Worm (Caenorhabditis elegans) whole organism, young adult: ENCODE measurements around the gene Y73F4A.3.
A peak's percentile ranks its signal among the peaks of the same experiment; 100 is the strongest.

Experiments used
- B0035.1 ChIP-seq: sonication (generic microtip); optimal IDR thresholded peaks from 2 replicates; lab custom pipeline; 2016; ENCODE audit warnings: missing genetic modification characterization, mild to moderate bottlenecking, missing compliant biosample characterization, missing genotype, missing genetic modification reagents
- B0336.3 ChIP-seq: fragments of 200-800 bp; sonication (Bioruptor generic); IDR thresholded peaks from 2 replicates; pipeline ENCODE4 v1.3.6; 2022; ENCODE audit warnings: missing genetic modification characterization, missing compliant biosample characterization
- C17E4.6 ChIP-seq: fragments of 200-800 bp; sonication (Bioruptor generic); IDR thresholded peaks from 2 replicates; pipeline ENCODE4 v1.3.6; 2022; ENCODE audit warnings: missing genetic modification reagents, missing genetic modification characterization, missing compliant biosample characterization
- D2030.7 ChIP-seq: fragments of 200-800 bp; sonication (Bioruptor generic); IDR thresholded peaks from 2 replicates; pipeline ENCODE4 v1.3.6; 2022; ENCODE audit warnings: missing genetic modification reagents, missing genetic modification characterization, missing compliant biosample characterization
- F39B2.1 ChIP-seq: fragments of 200-800 bp; sonication (Bioruptor generic); IDR thresholded peaks from 2 replicates; pipeline ENCODE4 v1.3.6; 2022; ENCODE audit warnings: missing genetic modification reagents, missing genetic modification characterization, missing compliant biosample characterization
- K11D2.4 ChIP-seq: fragments of 200-800 bp; sonication (Bioruptor generic); IDR thresholded peaks from 2 replicates; pipeline ENCODE4 v1.3.6; 2022; ENCODE audit warnings: missing genetic modification reagents, missing genetic modification characterization, missing compliant biosample characterization
- Y56A3A.18 ChIP-seq: fragments of 200-800 bp; sonication (Bioruptor generic); IDR thresholded peaks from 2 replicates; pipeline ENCODE4 v1.3.6; 2022; ENCODE audit warnings: missing genetic modification reagents, missing genetic modification characterization, missing compliant biosample characterization
- ZK185.1 ChIP-seq: sonication (generic microtip); optimal IDR thresholded peaks from 2 replicates; lab custom pipeline; 2016; ENCODE audit warnings: mild to moderate bottlenecking, missing genetic modification characterization, missing compliant biosample characterization; ENCODE audit not compliant: poor library complexity, severe bottlenecking
- bed-1 ChIP-seq: fragments of 200-800 bp; sonication (Bioruptor generic); IDR thresholded peaks from 2 replicates; pipeline ENCODE4 v1.3.6; 2022; ENCODE audit warnings: missing genetic modification reagents, missing genetic modification characterization, missing compliant biosample characterization
- cebp-1 ChIP-seq, 2 experiments: fragments of 200-800 bp in 1 of 2; sonication (Bioruptor generic) in 1 of 2; sonication (generic microtip) in 1 of 2; IDR thresholded peaks in 1 of 2; optimal IDR thresholded peaks in 1 of 2; 2 replicates each; pipeline versions ENCODE4 v1.3.6 to Lab custom; 2017 to 2022; ENCODE audit warnings: missing compliant biosample characterization in 2 of 2, missing genetic modification characterization in 2 of 2, mild to moderate bottlenecking in 1 of 2, missing genetic modification reagents in 1 of 2, moderate library complexity in 1 of 2
- ceh-91 ChIP-seq: fragments of 200-800 bp; sonication (Bioruptor generic); IDR thresholded peaks from 2 replicates; pipeline ENCODE4 v1.3.6; 2022; ENCODE audit warnings: missing genetic modification reagents, missing genetic modification characterization, missing compliant biosample characterization
- efl-1 ChIP-seq: fragments of 150-350 bp; optimal IDR thresholded peaks from 2 replicates; lab custom pipeline; 2014; ENCODE audit warnings: missing biosample characterization, missing genetic modification reagents, missing genetic modification characterization
- gei-17 ChIP-seq: fragments of 200-800 bp; sonication (Bioruptor generic); optimal IDR thresholded peaks from 2 replicates; lab custom pipeline; 2018; ENCODE audit warnings: mild to moderate bottlenecking, missing genetic modification characterization, missing compliant biosample characterization
- him-1 ChIP-seq: sonication (generic microtip); optimal IDR thresholded peaks from 2 replicates; lab custom pipeline; 2016; ENCODE audit warnings: missing genotype, missing genetic modification reagents, missing genetic modification characterization, missing compliant biosample characterization
- hlh-26 ChIP-seq: fragments of 200-800 bp; sonication (Bioruptor generic); conservative IDR thresholded peaks from 2 replicates; pipeline ENCODE4 v1.3.6; 2022; ENCODE audit warnings: missing genetic modification reagents, missing genetic modification characterization, missing compliant biosample characterization
- hmg-1.2 ChIP-seq: fragments of 200-800 bp; sonication (Bioruptor generic); IDR thresholded peaks from 2 replicates; pipeline ENCODE4 v1.3.6; 2022; ENCODE audit warnings: missing genetic modification reagents, missing genetic modification characterization, missing compliant biosample characterization
- hrde-1 ChIP-seq: sonication (generic microtip); optimal IDR thresholded peaks from 2 replicates; lab custom pipeline; 2016; ENCODE audit warnings: missing genetic modification characterization, mild to moderate bottlenecking, missing compliant biosample characterization, moderate library complexity, missing genotype, missing genetic modification reagents, borderline replicate concordance
- hsf-1 ChIP-seq: fragments of 200-800 bp; sonication (Bioruptor generic); IDR thresholded peaks from 2 replicates; pipeline ENCODE4 v1.3.6; 2022; ENCODE audit warnings: missing genetic modification reagents, missing genetic modification characterization, missing compliant biosample characterization
- lin-26 ChIP-seq: fragments of 200-800 bp; sonication (Bioruptor generic); IDR thresholded peaks from 2 replicates; pipeline ENCODE4 v1.3.6; 2022; ENCODE audit warnings: missing genetic modification reagents, missing genetic modification characterization, missing compliant biosample characterization
- lin-54 ChIP-seq: fragments of 200-800 bp; sonication (Bioruptor generic); optimal IDR thresholded peaks from 2 replicates; lab custom pipeline; 2018; ENCODE audit warnings: mild to moderate bottlenecking, missing genetic modification characterization, missing compliant biosample characterization
- lsl-1 ChIP-seq: fragments of 200-800 bp; sonication (Bioruptor generic); optimal IDR thresholded peaks from 2 replicates; lab custom pipeline; 2018; ENCODE audit warnings: mild to moderate bottlenecking, missing genetic modification characterization, moderate library complexity, missing compliant biosample characterization
- lsy-27 ChIP-seq: sonication (generic microtip); optimal IDR thresholded peaks from 2 replicates; lab custom pipeline; 2017; ENCODE audit warnings: missing genetic modification characterization, mild to moderate bottlenecking, missing compliant biosample characterization, antibody characterized with exemption, missing genotype, borderline replicate concordance; ENCODE audit not compliant: insufficient read depth
- madf-10 ChIP-seq: sonication (generic microtip); optimal IDR thresholded peaks from 2 replicates; lab custom pipeline; 2016; ENCODE audit warnings: mild to moderate bottlenecking, missing genetic modification characterization, missing compliant biosample characterization
- nhr-80 ChIP-seq: sonication (generic microtip); optimal IDR thresholded peaks from 2 replicates; lab custom pipeline; 2016; ENCODE audit warnings: missing genetic modification characterization, missing compliant biosample characterization
- nhr-90 ChIP-seq: sonication (generic microtip); optimal IDR thresholded peaks from 2 replicates; lab custom pipeline; 2016; ENCODE audit warnings: missing genotype, mild to moderate bottlenecking, missing genetic modification characterization, missing compliant biosample characterization
- rcor-1 ChIP-seq: fragments of 200-800 bp; sonication (Bioruptor generic); IDR thresholded peaks from 2 replicates; pipeline ENCODE4 v1.3.6; 2022; ENCODE audit warnings: missing genetic modification reagents, missing genetic modification characterization, missing compliant biosample characterization
- rec-8 ChIP-seq, 2 experiments: sonication (generic microtip); optimal IDR thresholded peaks; 2 replicates each; lab custom pipeline; 2016; ENCODE audit warnings: mild to moderate bottlenecking in 2 of 2, missing genetic modification characterization in 2 of 2, missing genetic modification reagents in 2 of 2, missing genotype in 2 of 2, missing biosample characterization in 1 of 2, missing compliant biosample characterization in 1 of 2, moderate library complexity in 1 of 2
- repo-1 ChIP-seq: sonication (generic microtip); optimal IDR thresholded peaks from 2 replicates; lab custom pipeline; 2017; ENCODE audit warnings: mild to moderate bottlenecking, missing genetic modification characterization, missing compliant biosample characterization
- rpc-1 ChIP-seq, 2 experiments: fragments of 150-350 bp in 1 of 2; sonication (generic microtip) in 1 of 2; optimal IDR thresholded peaks; 2 replicates each; lab custom pipeline; 2014 to 2018; ENCODE audit warnings: missing biosample characterization in 1 of 2, missing genetic modification characterization in 1 of 2, missing genetic modification reagents in 1 of 2, missing genotype in 1 of 2
- sdz-38 ChIP-seq: sonication (generic microtip); optimal IDR thresholded peaks from 2 replicates; lab custom pipeline; 2016; ENCODE audit warnings: missing genotype, missing genetic modification characterization, missing compliant biosample characterization
- snpc-1.1 ChIP-seq: sonication (generic microtip); optimal IDR thresholded peaks from 2 replicates; lab custom pipeline; 2017; ENCODE audit warnings: missing genetic modification characterization, mild to moderate bottlenecking, missing compliant biosample characterization, antibody characterized with exemption, moderate library complexity, missing genotype, missing genetic modification reagents; ENCODE audit not compliant: insufficient read depth
- tbp1 ChIP-seq: fragments of 200-800 bp; sonication (Bioruptor generic); optimal IDR thresholded peaks from 2 replicates; lab custom pipeline; 2018; ENCODE audit warnings: mild to moderate bottlenecking, missing genetic modification characterization, missing compliant biosample characterization
- unc-130 ChIP-seq: sonication (generic microtip); optimal IDR thresholded peaks from 2 replicates; lab custom pipeline; 2016; ENCODE audit warnings: missing genetic modification reagents, missing genetic modification characterization, missing compliant biosample characterization
- ztf-22 ChIP-seq: fragments of 200-800 bp; sonication (Bioruptor generic); optimal IDR thresholded peaks from 2 replicates; lab custom pipeline; 2018; ENCODE audit warnings: mild to moderate bottlenecking, missing genetic modification characterization, moderate library complexity, missing compliant biosample characterization
- ztf-3 ChIP-seq: fragments of 200-800 bp; sonication (Bioruptor generic); optimal IDR thresholded peaks from 2 replicates; lab custom pipeline; 2018; ENCODE audit warnings: mild to moderate bottlenecking, missing genetic modification characterization, missing compliant biosample characterization
- ztf-6 ChIP-seq: fragments of 200-800 bp; sonication (Bioruptor generic); IDR thresholded peaks from 2 replicates; pipeline ENCODE4 v1.3.6; 2022; ENCODE audit warnings: missing genetic modification reagents, missing genetic modification characterization, missing compliant biosample characterization

Y73F4A.3 gene

ce11 chrIV:9040393-9040792 lies at the start of gene Y73F4A.3:
Y73F4A.3 (minus strand) TSS chrIV:9040493.
- TF ChIP-seq bed-1 (GFP tag; lab: Robert Waterston, UW) (no peak), rpc-1 (optimal IDR thresholded peaks at IDR 0.05; lab: Kevin White, UChicago) (no peak), rpc-1 (tag; optimal IDR thresholded peaks at IDR 0.05; lab: Kevin White, UChicago) (no peak), D2030.7 (GFP tag; lab: Robert Waterston, UW) (no peak), nhr-80 (tag; lab: Kevin White, UChicago) (no peak), ztf-6 (no peak)

DNA sequence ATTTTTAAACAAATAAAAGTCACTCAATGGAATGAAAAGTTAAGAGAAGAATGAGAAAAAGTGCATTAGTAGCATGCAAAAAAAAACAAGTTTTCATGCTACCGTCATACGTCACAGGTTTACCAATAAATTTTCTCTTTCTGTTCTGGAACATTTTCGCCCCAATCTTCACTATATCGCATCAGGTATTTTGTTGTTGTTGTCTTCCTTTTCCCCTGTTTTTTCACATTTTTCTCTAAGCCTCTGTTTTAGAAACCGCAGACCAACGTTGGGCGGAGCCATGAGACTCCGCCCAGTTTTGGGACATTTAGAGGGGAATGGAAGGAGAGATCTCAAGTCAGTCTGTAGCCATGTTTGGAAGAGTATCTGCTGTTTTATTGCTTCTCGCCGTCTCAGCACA lies 48.0 kb upstream of the Y73F4A.3 start, which contains the start of gene msa-1:
msa-1 (plus strand) TSS at position 301 of the 400 bp plus-strand sequence.
- TF ChIP-seq rcor-1 (GFP tag; lab: Robert Waterston, UW): no peak
- TF ChIP-seq K11D2.4: 0 out of 2 replicates have a peak, but pooled peaks have one; percentile 14

- no peak for TF ChIP-seq hsf-1 (GFP tag; lab: Robert Waterston, UW)
- TF ChIP-seq rec-8 (tag; optimal IDR thresholded peaks at IDR 0.05; lab: Kevin White, UChicago): no peak
- TF ChIP-seq bed-1 (GFP tag; lab: Robert Waterston, UW): no peak
These were observed 41.8 kb upstream of the Y73F4A.3 start, which contains the start of gene twk-8 for ce11 chrIV:9082055-9082454. twk-8 (plus strand) TSS chrIV:9082355.

- TF ChIP-seq B0336.3: no peak
- no peak for TF ChIP-seq hlh-26 (GFP tag; lab: Robert Waterston, UW)
- no peak for TF ChIP-seq ceh-91 (GFP tag; lab: Robert Waterston, UW)
- TF ChIP-seq snpc-1.1 (tag; lab: Kevin White, UChicago): no peak
- TF ChIP-seq nhr-90: no peak
- TF ChIP-seq ztf-3 (GFP tag; lab: Kevin White, UChicago): no peak
- no peak for TF ChIP-seq cebp-1 (GFP tag; IDR thresholded peaks at IDR 0.05; lab: Robert Waterston, UW)
- TF ChIP-seq cebp-1 (tag; optimal IDR thresholded peaks at IDR 0.05; lab: Kevin White, UChicago): no peak
- no peak for TF ChIP-seq him-1 (tag; lab: Kevin White, UChicago)
- TF ChIP-seq repo-1 (tag; lab: Kevin White, UChicago): no peak
- no peak for TF ChIP-seq C17E4.6 (GFP tag; lab: Robert Waterston, UW)
- no peak for TF ChIP-seq efl-1 (GFP tag; lab: Kevin White, UChicago)
- no peak for TF ChIP-seq tbp1
- no peak for TF ChIP-seq ztf-22
- no peak for TF ChIP-seq lsy-27
- no peak for TF ChIP-seq madf-10 (tag; lab: Kevin White, UChicago)
- no peak for TF ChIP-seq nhr-80 (tag; lab: Kevin White, UChicago)
- TF ChIP-seq Y56A3A.18 (GFP tag; lab: Robert Waterston, UW): no peak
- TF ChIP-seq lin-54: no peak
These were observed 39.9 kb upstream of the Y73F4A.3 start for ce11 chrIV:9080201-9080600.

- peak; percentile 38; the same call in 1 of the 2 replicates for TF ChIP-seq hmg-1.2
- no peak for TF ChIP-seq lsl-1 (GFP tag; lab: Kevin White, UChicago)
These were observed 39.0 kb upstream of the Y73F4A.3 start for ce11 chrIV:9079330-9079729.

DNA sequence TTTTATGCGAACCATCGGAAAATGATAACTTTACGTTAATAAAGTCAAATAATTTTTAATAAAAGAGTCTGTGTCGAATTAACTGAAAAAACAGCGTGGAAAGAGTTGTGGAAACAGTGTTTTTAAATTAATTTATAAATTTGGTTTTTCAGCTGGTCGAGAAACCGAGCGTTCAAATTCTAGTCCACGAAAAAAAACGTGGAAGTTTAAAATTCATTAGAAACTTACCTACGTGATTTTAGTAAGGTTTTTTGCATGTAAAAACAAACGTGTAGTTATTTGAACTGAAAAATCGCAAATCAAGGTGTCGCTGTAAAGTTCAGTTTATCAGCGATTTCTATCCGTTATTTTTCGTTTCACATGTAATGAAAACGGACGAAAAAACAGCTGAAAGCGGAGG lies 38.2 kb upstream of the Y73F4A.3 start, which contains the start of gene mans-4:
mans-4 (minus strand) TSS at position 101 of the 400 bp plus-strand sequence.
- TF ChIP-seq ZK185.1 (tag; lab: Kevin White, UChicago) (no peak), sdz-38 (tag; lab: Kevin White, UChicago) (no peak), gei-17 (GFP tag; lab: Kevin White, UChicago) (no peak), nhr-80 (tag; lab: Kevin White, UChicago) (no peak), B0035.1 (no peak), F39B2.1 (no peak), lin-26 (GFP tag; lab: Robert Waterston, UW) (no peak), unc-130 (GFP tag; lab: Kevin White, UChicago) (no peak), hrde-1 (tag; lab: Kevin White, UChicago) (no peak)
